Worm (Caenorhabditis elegans): ENCODE measurements around the gene nhr-84.
"Not testable (repeated sequence)": the region's sequence is repeated elsewhere in the genome, so short reads cannot be mapped to it uniquely, and the experiment has no call there.

nhr-84 gene

ce11 chrV:15863042-15863441 is 16.4 kb downstream of the nhr-84 start, which contains the start of gene srh-299:
TSS of gene srh-299 (plus strand) at chrV:15863342.
- no peak for TF ChIP-seq unc-62 (GFP tag; optimal IDR thresholded peaks at IDR 0.05)

ce11 chrV:15862599-15862998 is 16.8 kb downstream of the nhr-84 start, which contains the start of gene srz-12:
TSS of gene srz-12 (minus strand) at chrV:15862699.
- TF ChIP-seq unc-62 (GFP tag; optimal IDR thresholded peaks at IDR 0.05) = no peak

- no peak for TF ChIP-seq unc-62 (GFP tag; optimal IDR thresholded peaks at IDR 0.05)
Observed at ce11 chrV:15858292-15858691, 21.1 kb downstream of the nhr-84 start, which contains the start of gene srh-148. TSS of gene srh-148 (minus strand) at chrV:15858392.

ce11 chrV:15850276-15850811 is 29.1 kb downstream of the nhr-84 start, which contains the start of gene srh-147:
TSS of gene srh-147 (minus strand) at chrV:15850326.
- not testable (repeated sequence) for TF ChIP-seq unc-62 (GFP tag; optimal IDR thresholded peaks at IDR 0.05)

- no peak for TF ChIP-seq unc-62 (GFP tag; optimal IDR thresholded peaks at IDR 0.05)
Observed at ce11 chrV:15841095-15841494, 38.3 kb downstream of the nhr-84 start, which contains the start of gene srh-149. TSS of gene srh-149 (minus strand) at chrV:15841195.

ce11 chrV:15833622-15834021 is 45.8 kb downstream of the nhr-84 start, which contains the start of gene srbc-54:
TSS of gene srbc-54 (minus strand) at chrV:15833722.
- no peak for TF ChIP-seq unc-62 (GFP tag; optimal IDR thresholded peaks at IDR 0.05)

ce11 chrV:15831586-15831985 is 47.8 kb downstream of the nhr-84 start, which contains the start of gene srbc-56:
TSS of gene srbc-56 (minus strand) at chrV:15831686.
- no peak for TF ChIP-seq unc-62 (GFP tag; optimal IDR thresholded peaks at IDR 0.05)

ce11 chrV:15829907-15830306 is 49.5 kb downstream of the nhr-84 start, which contains the start of gene srbc-55:
TSS of gene srbc-55 (minus strand) at chrV:15830007.
- no peak for TF ChIP-seq unc-62 (GFP tag; optimal IDR thresholded peaks at IDR 0.05)

Data from whole organism, dauer.